Fruit fly (Drosophila melanogaster) whole organism, embryonic: ENCODE results near the gene aru.

Source experiments
- Atf-2 ChIP-seq: fragments of 200-800 bp; sonication (Bioruptor generic); optimal IDR thresholded peaks from 2 replicates; lab custom pipeline; 2016; ENCODE audit warnings: missing biosample characterization, missing genetic modification characterization
- B-H2 ChIP-seq: fragments of 200-800 bp; sonication (Bioruptor generic); optimal IDR thresholded peaks from 2 replicates; lab custom pipeline; 2018; ENCODE audit warnings: missing biosample characterization, mild to moderate bottlenecking, missing genetic modification characterization
- BtbVII ChIP-seq: fragments of 200-800 bp; sonication (Bioruptor generic); optimal IDR thresholded peaks from 3 replicates; lab custom pipeline; 2017; ENCODE audit warnings: missing biosample characterization, mild to moderate bottlenecking, missing genetic modification characterization
- CG10274 ChIP-seq: fragments of 200-800 bp; sonication (Bioruptor generic); optimal IDR thresholded peaks from 3 replicates; lab custom pipeline; 2017; ENCODE audit warnings: missing biosample characterization, mild to moderate bottlenecking, missing genetic modification characterization
- CG12236 ChIP-seq: fragments of 200-800 bp; sonication (Bioruptor generic); optimal IDR thresholded peaks from 2 replicates; lab custom pipeline; 2016; ENCODE audit warnings: missing biosample characterization, missing genetic modification characterization
- CG14441 ChIP-seq: fragments of 200-800 bp; sonication (Bioruptor generic); IDR thresholded peaks from 2 replicates; pipeline ENCODE4 v1.3.6; 2022; ENCODE audit warnings: missing biosample characterization, missing genetic modification characterization
- CG18262 ChIP-seq: fragments of 200-800 bp; optimal IDR thresholded peaks from 3 replicates; lab custom pipeline; 2019; ENCODE audit warnings: missing biosample characterization, mild to moderate bottlenecking, missing genetic modification characterization, moderate library complexity
- CG18599 ChIP-seq: fragments of 200-800 bp; sonication (Bioruptor generic); optimal IDR thresholded peaks from 3 replicates; lab custom pipeline; 2017; ENCODE audit warnings: missing biosample characterization, missing genetic modification characterization, mild to moderate bottlenecking, moderate library complexity, missing genetic modification reagents
- CG30403 ChIP-seq: fragments of 200-800 bp; sonication (Bioruptor generic); optimal IDR thresholded peaks from 3 replicates; lab custom pipeline; 2016; ENCODE audit warnings: missing biosample characterization, missing genetic modification characterization
- CG3407 ChIP-seq: fragments of 200-800 bp; sonication (Bioruptor generic); optimal IDR thresholded peaks from 2 replicates; lab custom pipeline; 2018; ENCODE audit warnings: missing biosample characterization, mild to moderate bottlenecking, missing genetic modification characterization
- CG3726 ChIP-seq: fragments of 200-800 bp; sonication (Bioruptor generic); IDR thresholded peaks from 3 replicates; pipeline ENCODE4, ENCODE4 v1.3.6; 2022; ENCODE audit warnings: missing biosample characterization, missing genetic modification characterization
- CG4328 ChIP-seq: fragments of 200-800 bp; sonication (Bioruptor generic); optimal IDR thresholded peaks from 3 replicates; lab custom pipeline; 2017; ENCODE audit warnings: missing biosample characterization, missing genetic modification reagents, missing genetic modification characterization
- CG4404 ChIP-seq: fragments of 200-800 bp; sonication (Bioruptor generic); IDR thresholded peaks from 2 replicates; pipeline ENCODE4 v1.3.6; 2022; ENCODE audit warnings: missing biosample characterization, missing genetic modification characterization
- CG4424 ChIP-seq: fragments of 200-800 bp; sonication (Bioruptor generic); optimal IDR thresholded peaks from 3 replicates; lab custom pipeline; 2016; ENCODE audit warnings: missing biosample characterization, missing genetic modification characterization
- CG4820 ChIP-seq: fragments of 200-800 bp; sonication (Bioruptor generic); optimal IDR thresholded peaks from 3 replicates; lab custom pipeline; 2016; ENCODE audit warnings: missing biosample characterization, missing genetic modification characterization
- CG7271 ChIP-seq: fragments of 200-800 bp; sonication (Bioruptor generic); optimal IDR thresholded peaks from 2 replicates; lab custom pipeline; 2018; ENCODE audit warnings: missing biosample characterization, mild to moderate bottlenecking, missing genetic modification characterization, moderate library complexity
- CG7745 ChIP-seq: fragments of 200-800 bp; sonication (Bioruptor generic); optimal IDR thresholded peaks from 2 replicates; lab custom pipeline; 2018; ENCODE audit warnings: missing biosample characterization, mild to moderate bottlenecking, missing genetic modification characterization, moderate library complexity
- CG7786 ChIP-seq: fragments of 200-800 bp; sonication (Bioruptor generic); optimal IDR thresholded peaks from 2 replicates; lab custom pipeline; 2016; ENCODE audit warnings: missing biosample characterization, missing genetic modification characterization
- CG8089 ChIP-seq: fragments of 200-800 bp; sonication (Bioruptor generic); optimal IDR thresholded peaks from 3 replicates; lab custom pipeline; 2016; ENCODE audit warnings: missing biosample characterization, missing genetic modification characterization
- CG8765 ChIP-seq: fragments of 200-800 bp; sonication (Bioruptor generic); IDR thresholded peaks from 2 replicates; pipeline ENCODE4 v1.3.6; 2022; ENCODE audit warnings: missing biosample characterization, missing genetic modification characterization
- CrebB ChIP-seq: fragments of 200-800 bp; sonication (Bioruptor generic); optimal IDR thresholded peaks from 3 replicates; lab custom pipeline; 2018; ENCODE audit warnings: missing biosample characterization, mild to moderate bottlenecking, missing genetic modification characterization
- D19A ChIP-seq: fragments of 200-800 bp; optimal IDR thresholded peaks from 3 replicates; lab custom pipeline; 2019; ENCODE audit warnings: missing biosample characterization, mild to moderate bottlenecking, missing genetic modification characterization, moderate library complexity
- Dad ChIP-seq: fragments of 200-800 bp; sonication (Bioruptor generic); optimal IDR thresholded peaks from 3 replicates; lab custom pipeline; 2016; ENCODE audit warnings: missing biosample characterization, missing genetic modification characterization
- Dip3 ChIP-seq: fragments of 200-800 bp; sonication (Bioruptor generic); optimal IDR thresholded peaks from 3 replicates; lab custom pipeline; 2016; ENCODE audit warnings: missing biosample characterization, missing genetic modification characterization
- Elba2 ChIP-seq: fragments of 200-800 bp; sonication (Bioruptor generic); optimal IDR thresholded peaks from 3 replicates; lab custom pipeline; 2016; ENCODE audit warnings: missing biosample characterization, missing genetic modification characterization
- Ets65A ChIP-seq: fragments of 200-800 bp; sonication (Bioruptor generic); peaks from one replicate; lab custom pipeline; 2016; ENCODE audit warnings: missing biosample characterization, missing genetic modification characterization
- HLH3B ChIP-seq: fragments of 200-800 bp; sonication (Bioruptor generic); IDR thresholded peaks from 2 replicates; pipeline ENCODE4 v1.3.6; 2022; ENCODE audit warnings: missing biosample characterization, missing genetic modification characterization
- HLHmδ ChIP-seq: fragments of 200-800 bp; sonication (Bioruptor generic); optimal IDR thresholded peaks from 2 replicates; lab custom pipeline; 2018; ENCODE audit warnings: missing biosample characterization, mild to moderate bottlenecking, missing genetic modification characterization, moderate library complexity
- Hr78 ChIP-seq, 2 experiments: fragments of 200-800 bp in 1 of 2; fragments of >200 bp in 1 of 2; sonication (Bioruptor generic) in 1 of 2; optimal IDR thresholded peaks; 2 replicates each; lab custom pipeline; 2017 to 2019; ENCODE audit warnings: missing biosample characterization in 2 of 2, missing genetic modification characterization in 2 of 2, mild to moderate bottlenecking in 1 of 2, moderate library complexity in 1 of 2
- Hsf ChIP-seq: fragments of 200-800 bp; sonication (Bioruptor generic); optimal IDR thresholded peaks from 3 replicates; lab custom pipeline; 2016; ENCODE audit warnings: missing biosample characterization, missing genetic modification characterization
- Jarid2 ChIP-seq: fragments of 200-800 bp; sonication (Bioruptor generic); optimal IDR thresholded peaks from 3 replicates; lab custom pipeline; 2017; ENCODE audit warnings: mild to moderate bottlenecking, missing biosample characterization, missing genetic modification reagents, missing genetic modification characterization
- Meics ChIP-seq: fragments of 200-800 bp; sonication (Bioruptor generic); optimal IDR thresholded peaks from 2 replicates; lab custom pipeline; 2017; ENCODE audit warnings: missing biosample characterization, mild to moderate bottlenecking, missing genetic modification characterization
- Trl ChIP-seq, 3 experiments: fragments of >200 bp in 2 of 3; fragments of 200-800 bp in 1 of 3; sonication (Bioruptor generic) in 1 of 3; optimal IDR thresholded peaks; 2 replicates in 1 of 3; 3 replicates in 2 of 3; lab custom pipeline; 2016 to 2017; ENCODE audit warnings: missing biosample characterization in 1 of 3, missing genetic modification characterization in 1 of 3
- aop ChIP-seq: fragments of 200-800 bp; sonication (Bioruptor generic); IDR thresholded peaks from 2 replicates; pipeline ENCODE4 v1.3.6; 2022; ENCODE audit warnings: missing biosample characterization, missing genetic modification characterization
- bcd ChIP-seq: fragments of 200-800 bp; sonication (Bioruptor generic); optimal IDR thresholded peaks from 2 replicates; lab custom pipeline; 2017; ENCODE audit warnings: missing biosample characterization, mild to moderate bottlenecking, missing genetic modification characterization
- cas ChIP-seq: fragments of 200-800 bp; sonication (Bioruptor generic); IDR thresholded peaks from 2 replicates; pipeline ENCODE4 v1.3.6; 2022; ENCODE audit warnings: missing biosample characterization, missing genetic modification characterization
- cg ChIP-seq: fragments of 200-800 bp; sonication (Bioruptor generic); optimal IDR thresholded peaks from 3 replicates; lab custom pipeline; 2019; ENCODE audit warnings: missing biosample characterization, mild to moderate bottlenecking, missing genetic modification characterization, moderate library complexity
- danr ChIP-seq: fragments of 200-800 bp; sonication (Bioruptor generic); IDR thresholded peaks from 2 replicates; pipeline ENCODE4 v1.3.6; 2022; ENCODE audit warnings: missing biosample characterization, missing genetic modification characterization
- ems ChIP-seq: fragments of 200-800 bp; sonication (Bioruptor generic); optimal IDR thresholded peaks from 3 replicates; lab custom pipeline; 2016; ENCODE audit warnings: missing biosample characterization, missing genetic modification characterization
- fru ChIP-seq: fragments of >200 bp; optimal IDR thresholded peaks from 2 replicates; lab custom pipeline; 2017
- gro ChIP-seq: fragments of 200-800 bp; sonication (Bioruptor generic); optimal IDR thresholded peaks from 2 replicates; lab custom pipeline; 2016; ENCODE audit warnings: missing biosample characterization, missing genetic modification characterization
- gsb ChIP-seq: fragments of 200-800 bp; sonication (Bioruptor generic); IDR thresholded peaks from 2 replicates; pipeline ENCODE4 v1.3.6; 2022; ENCODE audit warnings: missing biosample characterization, missing genetic modification characterization
- hb ChIP-seq: fragments of 200-800 bp; sonication (Bioruptor generic); IDR thresholded peaks from 3 replicates; pipeline ENCODE4 v1.3.6; 2022; ENCODE audit warnings: missing biosample characterization, missing genetic modification characterization; ENCODE audit not compliant: partially characterized antibody
- ind ChIP-seq: fragments of 200-800 bp; sonication (Bioruptor generic); optimal IDR thresholded peaks from 3 replicates; lab custom pipeline; 2016; ENCODE audit warnings: missing biosample characterization, missing genetic modification characterization
- luna ChIP-seq: fragments of 200-800 bp; sonication (Bioruptor generic); optimal IDR thresholded peaks from 2 replicates; lab custom pipeline; 2016; ENCODE audit warnings: missing biosample characterization, missing genetic modification characterization
- nmo ChIP-seq: fragments of 200-800 bp; sonication (Bioruptor generic); optimal IDR thresholded peaks from 2 replicates; lab custom pipeline; 2018; ENCODE audit warnings: missing biosample characterization, mild to moderate bottlenecking, missing genetic modification characterization, moderate library complexity
- pb ChIP-seq: fragments of 200-800 bp; sonication (Bioruptor generic); optimal IDR thresholded peaks from 3 replicates; lab custom pipeline; 2016; ENCODE audit warnings: missing biosample characterization, missing genetic modification characterization
- sim ChIP-seq: fragments of 200-800 bp; sonication (Bioruptor generic); IDR thresholded peaks from 2 replicates; pipeline ENCODE4 v1.3.6; 2022; ENCODE audit warnings: missing biosample characterization, missing genetic modification characterization
- stc ChIP-seq: fragments of 200-800 bp; sonication (Bioruptor generic); IDR thresholded peaks from 2 replicates; pipeline ENCODE4 v1.3.6; 2022; ENCODE audit warnings: missing biosample characterization, missing genetic modification characterization
- sug ChIP-seq: fragments of 200-800 bp; optimal IDR thresholded peaks from 2 replicates; lab custom pipeline; 2019; ENCODE audit warnings: missing biosample characterization, mild to moderate bottlenecking, missing genetic modification characterization, moderate library complexity
- wor ChIP-seq: fragments of 200-800 bp; sonication (Bioruptor generic); IDR thresholded peaks from 2 replicates; pipeline ENCODE4 v1.3.6; 2022; ENCODE audit warnings: missing biosample characterization, missing genetic modification characterization

The aru gene

DNA sequence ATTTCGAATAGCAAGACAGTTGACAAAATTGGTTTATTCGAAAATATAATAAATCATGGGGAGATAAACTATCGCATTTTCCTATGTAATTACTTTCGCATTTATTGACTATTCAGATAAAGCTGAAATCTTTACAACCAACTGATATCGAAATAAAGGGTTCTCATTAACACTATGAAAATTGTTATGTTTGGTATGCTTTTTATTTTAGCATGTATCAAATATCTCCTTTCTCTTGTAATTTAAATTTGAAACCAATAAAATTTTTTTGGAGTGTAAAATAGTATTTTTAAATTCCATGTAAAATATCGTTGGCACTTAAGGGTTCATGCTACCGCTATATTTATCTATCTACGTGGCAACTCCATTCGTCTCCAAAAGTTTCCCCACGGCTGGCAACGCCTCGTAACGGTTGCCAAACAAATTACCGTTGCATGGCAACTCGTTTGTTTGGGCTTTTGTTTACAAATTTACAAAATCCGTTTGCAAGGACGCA, 13.1 kb downstream of the aru start, which contains the start of gene CG13949:
CG13949 (plus strand) TSS at position 286 of the 496 bp plus-strand sequence.
- peak; percentile 38 for TF ChIP-seq CG7745 (tag; lab: Kevin White, UChicago)
- 0 out of 2 replicates have a peak, but pooled peaks have one; percentile 24 for TF ChIP-seq CG4404 (GFP tag; lab: Robert Waterston, UW)
- peak; percentile 49; the same call in 1 of the 2 replicates for TF ChIP-seq CG8765 (GFP tag; lab: Robert Waterston, UW)
- peak; percentile 64 for TF ChIP-seq HLH3B (GFP tag; lab: Robert Waterston, UW)
- TF ChIP-seq CG7786 (GFP tag; lab: Kevin White, UChicago) = no peak
- TF ChIP-seq CG4820 (GFP tag; lab: Kevin White, UChicago) = peak; percentile 17
- peak; percentile 59 for TF ChIP-seq nmo (GFP tag; lab: Kevin White, UChicago)
- peak; percentile 59 for TF ChIP-seq CG18262 (tag; lab: Kevin White, UChicago)
- TF ChIP-seq Hsf (GFP tag; lab: Kevin White, UChicago) = peak; percentile 64
- no peak for TF ChIP-seq CG3726 (GFP tag; lab: Robert Waterston, UW)
- no peak for TF ChIP-seq cg (GFP tag; lab: Kevin White, UChicago)
- TF ChIP-seq Elba2 (GFP tag; lab: Kevin White, UChicago) = no peak
- TF ChIP-seq Dad (GFP tag; lab: Kevin White, UChicago) = no peak
- peak; percentile 34; the same call in 1 of the 2 replicates for TF ChIP-seq cas (GFP tag; lab: Robert Waterston, UW)
- peak; percentile 31 for TF ChIP-seq ems
- no peak for TF ChIP-seq CG8089 (GFP tag; lab: Kevin White, UChicago)
- TF ChIP-seq gsb (GFP tag; lab: Robert Waterston, UW) = peak; percentile 24; the same call in 1 of the 2 replicates
- peak; percentile 25 for TF ChIP-seq B-H2 (GFP tag; lab: Kevin White, UChicago)
- no peak for TF ChIP-seq pb
- no peak for TF ChIP-seq wor (GFP tag; lab: Robert Waterston, UW)
- TF ChIP-seq CG4424 = peak; percentile 44
- no peak for TF ChIP-seq hb (GFP tag; lab: Robert Waterston, UW)
- TF ChIP-seq Trl (optimal IDR thresholded peaks at IDR 0.05; lab: Kevin White, UChicago) = no peak
- TF ChIP-seq Trl (GFP tag; optimal IDR thresholded peaks at IDR 0.05; lab: Kevin White, UChicago) = peak; percentile 60
- peak; percentile 33 for TF ChIP-seq Atf-2 (GFP tag; lab: Kevin White, UChicago)
- TF ChIP-seq CG10274 (GFP tag; lab: Kevin White, UChicago) = no peak
- no peak for TF ChIP-seq danr (GFP tag; lab: Robert Waterston, UW)
- peak; percentile 43 for TF ChIP-seq CG3407 (GFP tag; lab: Kevin White, UChicago)
- TF ChIP-seq HLHmδ (GFP tag; lab: Kevin White, UChicago) = no peak
- TF ChIP-seq Meics (GFP tag; lab: Kevin White, UChicago) = peak; percentile 54
- peak; percentile 79 for TF ChIP-seq gro (GFP tag; lab: Kevin White, UChicago)
- peak; percentile 15 for TF ChIP-seq Dip3
- peak; percentile 70 for TF ChIP-seq CG18599 (GFP tag; lab: Kevin White, UChicago)
- TF ChIP-seq fru (lab: Kevin White, UChicago) = no peak
- no peak for TF ChIP-seq luna (GFP tag; lab: Kevin White, UChicago)
- TF ChIP-seq D19A (tag; lab: Kevin White, UChicago) = no peak
- TF ChIP-seq CG4328 (GFP tag; lab: Kevin White, UChicago) = no peak
- TF ChIP-seq Ets65A (GFP tag; lab: Kevin White, UChicago) = peak; percentile 89
- TF ChIP-seq bcd (GFP tag; lab: Kevin White, UChicago) = peak; percentile 45
- TF ChIP-seq stc (GFP tag; lab: Robert Waterston, UW) = peak; percentile 76
- peak; percentile 42 for TF ChIP-seq BtbVII (GFP tag; lab: Kevin White, UChicago)
- TF ChIP-seq Jarid2 (GFP tag; lab: Kevin White, UChicago) = peak; percentile 22
- TF ChIP-seq CG12236 (GFP tag; lab: Kevin White, UChicago) = no peak
- TF ChIP-seq CrebB (tag; lab: Kevin White, UChicago) = peak; percentile 50
- no peak for TF ChIP-seq CG7271 (tag; lab: Kevin White, UChicago)
- TF ChIP-seq aop (GFP tag; lab: Robert Waterston, UW) = no peak
- peak; percentile 50 for TF ChIP-seq ind (GFP tag; lab: Kevin White, UChicago)
- TF ChIP-seq sim (GFP tag; lab: Robert Waterston, UW) = no peak
- TF ChIP-seq sug (tag; lab: Kevin White, UChicago) = peak; percentile 44
- TF ChIP-seq CG14441 = peak; percentile 83
- TF ChIP-seq Hr78 (GFP tag; optimal IDR thresholded peaks at IDR 0.05; lab: Kevin White, UChicago) = peak in 1 of 2 experiments; percentile 37
- TF ChIP-seq CG30403 (GFP tag; lab: Kevin White, UChicago) = peak; percentile 70
